Worm (Caenorhabditis elegans): ENCODE results near the gene ins-2.

- TF ChIP-seq ama-1 (optimal IDR thresholded peaks at IDR 0.05) (no peak), ceh-13 (GFP tag; optimal IDR thresholded peaks at IDR 0.05) (no peak), sea-1 (GFP tag; conservative IDR thresholded peaks at IDR 0.05) (no peak), tra-4 (tag; optimal IDR thresholded peaks at IDR 0.05) (no peak), F13C5.2 (tag; optimal IDR thresholded peaks at IDR 0.05) (no peak), aly-1 (tag; optimal IDR thresholded peaks at IDR 0.05) (no peak), tbx-37 (GFP tag; conservative IDR thresholded peaks at IDR 0.05) (no peak), B0310.2 (tag; optimal IDR thresholded peaks at IDR 0.05) (no peak), hmg-4 (GFP tag; optimal IDR thresholded peaks at IDR 0.05) (no peak)
Observed at ce11 chrII:6031106-6031505, 42.8 kb downstream of the ins-2 start, which contains the start of gene frpr-16.

Data from whole organism, early embryonic.